Fruit fly (Drosophila melanogaster) S2 (cell line): ENCODE measurements around the gene CG5196.

Experiments used
- CG8478 ChIP-seq: fragments of >200 bp; optimal IDR thresholded peaks from 2 replicates; lab custom pipeline; 2018
- CTCF ChIP-seq, 2 experiments: fragments of >200 bp; optimal IDR thresholded peaks; 2 replicates each; lab custom pipeline; 2018

CG5196 gene

dm6 chr3R:12454492-12454891 lies 46.4 kb downstream of the CG5196 start:
- TF ChIP-seq CG8478 (lab: Kevin White, UChicago) (no peak), CTCF (optimal IDR thresholded peaks at IDR 0.05; lab: Kevin White, UChicago) (no peak)

- TF ChIP-seq CTCF (optimal IDR thresholded peaks at IDR 0.05; lab: Kevin White, UChicago) = no peak
- no peak for TF ChIP-seq CG8478 (lab: Kevin White, UChicago)
These were observed 48.3 kb downstream of the CG5196 start, which contains the start of gene trus for dm6 chr3R:12456370-12456940. Gene trus (plus strand): TSS chr3R:12456573.

- no peak for TF ChIP-seq CG8478 (lab: Kevin White, UChicago)
- no peak for TF ChIP-seq CTCF (optimal IDR thresholded peaks at IDR 0.05; lab: Kevin White, UChicago)
These were observed 51.9 kb downstream of the CG5196 start, which contains the start of the genes CG5961 and Polr3C for dm6 chr3R:12459879-12460522. Gene CG5961 (minus strand): TSS chr3R:12460294. Gene Polr3C (plus strand): TSS chr3R:12460414.
